Fruit fly (Drosophila melanogaster) Kc167 (cell line): ENCODE measurements around the gene Sfp26Ad.

Source experiments
- Myc ChIP-seq: fragments of >200 bp; optimal IDR thresholded peaks from 2 replicates; lab custom pipeline; 2017; ENCODE audit warnings: missing external identifiers
- Sin3A ChIP-seq: fragments of >200 bp; optimal IDR thresholded peaks from 2 replicates; lab custom pipeline; 2018; ENCODE audit warnings: missing external identifiers
- h ChIP-seq: fragments of >200 bp; optimal IDR thresholded peaks from 3 replicates; lab custom pipeline; 2018; ENCODE audit warnings: missing external identifiers
- insv ChIP-seq: fragments of >200 bp; optimal IDR thresholded peaks from 3 replicates; lab custom pipeline; 2018; ENCODE audit warnings: missing external identifiers
- psq ChIP-seq: fragments of >200 bp; optimal IDR thresholded peaks from 2 replicates; lab custom pipeline; 2017; ENCODE audit warnings: missing external identifiers
- ttk ChIP-seq: sonication (Bioruptor generic); optimal IDR thresholded peaks from 2 replicates; lab custom pipeline; 2017; ENCODE audit warnings: missing external identifiers

Sfp26Ad gene

DNA sequence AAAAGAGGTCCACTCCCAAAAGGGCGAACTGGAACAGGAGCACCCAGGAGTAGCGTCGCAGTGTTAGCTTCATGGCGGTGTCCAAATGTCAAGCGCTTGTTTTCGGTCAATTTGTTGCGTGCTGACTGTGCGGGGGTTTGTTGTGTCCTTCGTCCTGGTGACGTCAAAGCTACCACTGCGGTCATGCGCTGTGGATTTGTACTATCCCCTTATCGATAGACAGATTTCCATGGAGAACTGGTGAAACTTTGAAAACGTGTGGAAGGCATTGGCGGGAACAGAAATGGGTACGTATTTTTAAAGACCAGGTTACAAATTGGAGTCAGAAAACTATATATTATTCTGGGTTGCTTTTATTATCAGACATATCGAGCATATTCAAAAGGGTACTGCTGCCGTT lies 13.0 kb upstream of the Sfp26Ad start, which contains the start of gene CG13999:
Gene CG13999, minus strand, starts transcription at position 314 of the 400 bp plus-strand sequence.
- no peak for TF ChIP-seq Myc (lab: Kevin White, UChicago)
- no peak for TF ChIP-seq insv
- TF ChIP-seq psq (lab: Kevin White, UChicago): no peak
- TF ChIP-seq h (lab: Kevin White, UChicago): no peak
- no peak for TF ChIP-seq ttk (lab: Kevin White, UChicago)
- no peak for TF ChIP-seq Sin3A (lab: Kevin White, UChicago)

DNA sequence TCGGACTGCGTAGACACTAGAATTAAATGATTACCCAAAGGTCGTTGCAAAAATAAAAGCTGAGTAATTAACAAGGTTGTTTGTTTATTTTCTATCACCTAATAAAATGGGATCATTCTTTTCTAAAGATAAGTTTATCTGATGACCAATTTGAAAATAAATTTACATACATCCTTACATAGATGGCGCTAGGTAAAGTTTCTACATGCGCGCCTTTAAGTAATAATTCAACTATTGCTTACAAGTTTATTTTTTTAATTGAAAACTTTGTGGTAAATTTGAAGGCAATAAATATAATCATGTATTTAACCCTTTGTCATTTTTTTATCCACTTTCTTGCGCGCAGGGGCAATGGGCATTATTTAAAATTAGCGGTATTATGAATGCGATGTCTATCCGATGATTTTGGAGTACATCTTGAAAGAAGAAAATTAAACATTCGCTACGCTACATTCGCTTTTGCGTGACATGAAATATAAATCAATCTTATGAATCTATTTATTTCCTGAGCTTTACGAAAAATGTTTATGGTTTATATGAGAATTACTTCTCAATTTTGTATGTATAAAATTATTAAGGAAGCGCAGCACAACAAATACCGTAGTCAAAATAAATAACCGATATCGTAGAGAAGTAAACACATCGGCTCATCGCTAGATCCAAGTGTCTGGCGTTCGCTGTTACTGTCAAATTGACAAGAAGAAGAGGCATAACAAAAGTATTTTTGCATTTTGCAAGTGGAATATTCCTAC lies 5.8 kb upstream of the Sfp26Ad start, which contains the start of gene CG9044:
Gene CG9044, plus strand, starts transcription at position 676 of the 752 bp plus-strand sequence.
- TF ChIP-seq ttk (lab: Kevin White, UChicago): no peak
- no peak for TF ChIP-seq insv
- TF ChIP-seq Myc (lab: Kevin White, UChicago): no peak
- TF ChIP-seq Sin3A (lab: Kevin White, UChicago): no peak
- TF ChIP-seq h (lab: Kevin White, UChicago): no peak
- TF ChIP-seq psq (lab: Kevin White, UChicago): no peak

DNA sequence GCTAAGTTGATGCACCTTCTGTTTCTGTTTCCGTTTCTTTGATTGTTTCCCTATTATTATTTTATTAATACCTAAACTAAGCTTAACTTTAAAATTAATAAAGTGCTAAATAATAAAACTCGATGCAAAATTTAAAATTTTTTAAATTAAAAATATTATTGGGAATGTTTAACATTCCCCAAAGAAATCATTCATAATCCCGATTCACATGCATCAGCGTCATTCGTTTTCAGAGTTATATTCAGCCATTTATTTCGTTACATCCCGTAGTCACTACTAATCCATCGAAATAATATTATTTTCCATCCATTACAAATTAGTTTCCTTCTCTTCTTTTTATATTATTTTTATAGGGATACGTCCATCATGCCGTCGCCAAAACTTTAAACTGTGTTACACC lies 4.4 kb upstream of the Sfp26Ad start:
- TF ChIP-seq h (lab: Kevin White, UChicago) (no peak), Sin3A (lab: Kevin White, UChicago) (no peak), insv (no peak), psq (lab: Kevin White, UChicago) (no peak), ttk (lab: Kevin White, UChicago) (no peak), Myc (lab: Kevin White, UChicago) (no peak)

DNA sequence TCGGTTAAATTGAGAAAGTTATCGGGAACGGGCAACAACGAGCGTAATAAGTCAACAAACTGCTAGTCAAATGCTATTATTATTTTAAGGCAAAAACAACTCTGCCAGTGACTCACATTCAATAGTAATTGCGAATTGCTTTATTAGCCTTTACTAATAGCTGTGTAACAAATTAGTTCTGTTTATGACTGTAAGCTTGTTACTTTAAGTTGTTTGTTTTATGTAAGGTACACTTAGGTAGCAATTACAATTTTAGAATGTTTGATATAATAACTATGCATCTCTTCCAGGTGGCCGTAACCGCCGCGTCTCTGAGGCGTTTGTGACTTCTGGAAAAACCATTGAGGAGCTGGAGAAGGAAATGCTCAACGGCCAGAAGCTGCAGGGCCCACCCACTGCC lies 3.6 kb upstream of the Sfp26Ad start:
- TF ChIP-seq Sin3A (lab: Kevin White, UChicago) (no peak), h (lab: Kevin White, UChicago) (no peak), psq (lab: Kevin White, UChicago) (no peak), insv (no peak), ttk (lab: Kevin White, UChicago) (no peak), Myc (lab: Kevin White, UChicago) (no peak)

DNA sequence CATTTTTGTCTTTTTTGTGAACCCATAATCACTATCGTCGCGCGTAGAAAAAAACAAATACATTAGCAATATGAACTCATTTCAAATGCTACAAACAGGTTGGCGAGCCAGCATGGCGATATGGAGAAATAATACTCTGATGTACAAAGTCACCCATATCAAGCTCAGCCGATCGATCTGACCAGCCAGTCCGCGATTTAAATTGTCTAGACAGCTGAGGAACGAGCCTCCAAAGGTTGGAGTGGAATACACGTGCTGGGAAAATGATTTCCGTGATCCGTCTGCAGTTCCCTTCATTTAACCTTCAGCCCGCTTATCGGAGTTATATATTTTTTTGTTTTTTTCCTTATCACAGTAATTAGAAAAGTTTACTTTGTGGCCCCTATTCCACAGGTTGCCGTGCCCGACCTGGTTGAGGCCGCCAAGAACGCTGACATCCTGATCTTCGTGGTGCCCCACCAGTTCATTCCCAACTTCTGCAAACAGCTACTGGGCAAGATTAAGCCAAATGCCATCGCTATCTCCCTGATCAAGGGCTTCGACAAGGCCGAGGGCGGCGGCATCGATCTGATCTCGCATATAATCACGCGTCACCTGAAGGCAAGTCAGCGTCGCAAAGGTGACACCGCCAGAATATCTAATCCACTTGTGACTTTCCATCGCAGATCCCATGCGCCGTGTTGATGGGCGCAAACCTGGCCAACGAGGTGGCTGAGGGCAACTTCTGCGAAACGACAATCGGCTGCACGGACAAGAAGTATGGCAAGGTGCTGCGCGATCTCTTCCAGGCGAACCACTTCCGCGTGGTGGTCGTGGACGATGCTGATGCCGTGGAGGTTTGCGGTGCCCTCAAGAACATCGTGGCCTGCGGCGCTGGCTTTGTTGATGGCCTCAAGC lies 2.8 kb upstream of the Sfp26Ad start:
- no peak for TF ChIP-seq h (lab: Kevin White, UChicago)
- no peak for TF ChIP-seq psq (lab: Kevin White, UChicago)
- no peak for TF ChIP-seq ttk (lab: Kevin White, UChicago)
- no peak for TF ChIP-seq Myc (lab: Kevin White, UChicago)
- no peak for TF ChIP-seq insv
- TF ChIP-seq Sin3A (lab: Kevin White, UChicago): no peak

DNA sequence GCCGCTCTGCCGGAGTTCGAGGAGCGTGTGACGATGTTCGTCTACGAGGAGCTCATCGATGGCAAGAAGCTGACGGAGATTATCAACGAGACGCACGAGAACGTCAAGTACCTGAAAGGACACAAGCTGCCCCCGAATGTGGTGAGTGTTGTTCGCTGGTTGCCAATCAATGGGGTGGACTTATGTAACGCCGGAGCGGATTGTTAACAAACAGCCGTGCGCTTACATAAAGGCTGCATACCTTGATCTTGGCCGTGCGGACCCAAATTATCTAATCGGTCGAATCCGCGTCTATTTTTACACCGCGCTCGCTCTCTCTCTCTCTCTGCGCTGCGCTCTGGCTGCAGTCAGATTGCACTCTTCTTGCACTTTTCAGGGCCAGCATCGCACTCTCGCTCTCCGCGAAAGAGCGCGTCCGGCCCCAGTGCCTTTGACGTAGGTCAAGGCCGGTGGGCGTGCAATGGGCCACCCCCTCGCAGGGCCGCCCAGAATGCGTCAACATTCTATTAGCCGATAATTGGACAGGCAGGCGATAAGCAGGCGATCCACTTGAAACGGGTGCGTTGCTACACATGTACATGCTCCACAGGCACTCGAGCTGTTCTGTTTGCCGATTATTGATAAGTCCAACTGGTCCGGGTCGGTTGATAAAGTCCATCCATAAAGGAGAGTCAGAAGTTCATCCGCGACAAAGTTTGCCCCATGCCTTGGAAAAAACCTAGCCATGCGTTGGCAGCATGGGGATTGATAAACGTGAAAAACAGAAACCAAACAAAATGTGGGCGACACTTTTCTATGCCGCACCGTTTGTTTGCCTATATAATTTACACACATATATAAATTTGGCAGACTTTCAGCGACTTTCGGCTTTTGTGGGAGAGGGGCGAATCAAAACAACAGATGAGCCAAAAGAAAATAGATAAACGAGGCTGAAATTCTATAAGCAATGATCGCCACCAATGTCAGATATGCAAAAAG lies 1.5 kb upstream of the Sfp26Ad start:
- no peak for TF ChIP-seq Myc (lab: Kevin White, UChicago)
- no peak for TF ChIP-seq ttk (lab: Kevin White, UChicago)
- no peak for TF ChIP-seq psq (lab: Kevin White, UChicago)
- no peak for TF ChIP-seq Sin3A (lab: Kevin White, UChicago)
- no peak for TF ChIP-seq insv
- no peak for TF ChIP-seq h (lab: Kevin White, UChicago)

DNA sequence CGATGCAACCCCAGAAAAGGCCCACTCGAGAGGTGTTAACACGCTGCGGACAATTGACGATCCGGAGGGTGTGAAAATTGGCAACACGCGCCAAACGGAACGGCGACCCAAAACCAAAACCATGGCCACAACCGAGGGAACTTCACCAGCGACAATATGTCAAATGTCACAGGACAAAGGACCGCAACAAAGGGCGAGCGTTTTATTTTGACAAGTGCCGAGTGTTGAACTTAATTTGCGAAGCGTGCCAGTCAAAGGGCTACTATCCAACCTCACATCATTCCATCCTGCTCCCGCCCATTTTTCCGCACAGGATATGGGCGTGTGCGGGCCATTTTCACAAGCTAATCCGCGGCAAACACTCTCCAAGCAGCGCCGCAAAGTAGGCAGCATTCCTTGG lies 15.7 kb downstream of the Sfp26Ad start:
- TF ChIP-seq Myc (lab: Kevin White, UChicago): no peak
- no peak for TF ChIP-seq psq (lab: Kevin White, UChicago)
- TF ChIP-seq h (lab: Kevin White, UChicago): no peak
- TF ChIP-seq Sin3A (lab: Kevin White, UChicago): no peak

DNA sequence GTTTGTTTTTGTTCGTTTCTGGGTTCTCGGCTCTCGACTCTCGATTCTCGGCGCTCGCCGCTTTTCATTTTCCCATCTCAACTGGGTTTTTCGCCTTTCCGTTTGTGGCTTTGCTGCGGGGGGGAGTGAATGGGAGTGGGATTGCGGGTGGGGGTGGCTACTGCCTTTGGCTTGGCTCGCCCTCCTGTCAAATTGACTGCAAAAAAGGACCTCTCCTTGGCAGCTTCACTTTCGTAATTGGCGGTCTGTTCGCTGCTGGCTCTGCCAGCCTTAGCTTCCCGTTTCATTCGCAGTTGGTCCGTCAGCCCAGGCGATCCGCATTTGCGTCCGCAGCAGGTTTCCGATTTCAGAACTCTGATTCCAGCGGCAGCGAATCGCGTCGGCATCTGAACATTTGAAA lies 17.5 kb downstream of the Sfp26Ad start, which contains the start of gene dsf:
Gene dsf, plus strand, starts transcription at position 301 of the 400 bp plus-strand sequence.
- TF ChIP-seq Myc (lab: Kevin White, UChicago): no peak
- no peak for TF ChIP-seq h (lab: Kevin White, UChicago)
- TF ChIP-seq insv: no peak
- TF ChIP-seq Sin3A (lab: Kevin White, UChicago): no peak
- TF ChIP-seq psq (lab: Kevin White, UChicago): no peak
- TF ChIP-seq ttk (lab: Kevin White, UChicago): no peak

DNA sequence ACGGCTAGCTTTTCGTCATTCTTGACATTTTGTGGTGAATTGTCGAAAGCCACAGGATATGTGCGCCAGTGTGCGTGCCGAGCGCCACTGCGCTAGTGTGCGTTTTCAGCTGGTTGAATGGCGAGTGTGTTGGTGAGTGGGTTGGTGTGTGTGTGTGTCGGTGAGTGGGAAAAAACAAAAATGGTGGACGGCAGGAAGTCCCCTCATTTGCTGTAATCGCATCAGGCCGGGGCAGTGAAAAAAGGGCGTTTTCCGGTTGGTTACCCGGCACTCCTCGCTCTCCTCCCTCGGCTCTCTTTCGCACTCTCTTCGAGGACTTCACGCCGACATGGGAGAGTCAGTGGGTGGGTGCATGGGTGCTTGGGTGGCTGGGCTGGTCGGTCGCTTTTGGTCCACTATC lies 17.9 kb downstream of the Sfp26Ad start:
- TF ChIP-seq Sin3A (lab: Kevin White, UChicago) (no peak), psq (lab: Kevin White, UChicago) (no peak), insv (no peak), Myc (lab: Kevin White, UChicago) (no peak), ttk (lab: Kevin White, UChicago) (no peak), h (lab: Kevin White, UChicago) (no peak)

DNA sequence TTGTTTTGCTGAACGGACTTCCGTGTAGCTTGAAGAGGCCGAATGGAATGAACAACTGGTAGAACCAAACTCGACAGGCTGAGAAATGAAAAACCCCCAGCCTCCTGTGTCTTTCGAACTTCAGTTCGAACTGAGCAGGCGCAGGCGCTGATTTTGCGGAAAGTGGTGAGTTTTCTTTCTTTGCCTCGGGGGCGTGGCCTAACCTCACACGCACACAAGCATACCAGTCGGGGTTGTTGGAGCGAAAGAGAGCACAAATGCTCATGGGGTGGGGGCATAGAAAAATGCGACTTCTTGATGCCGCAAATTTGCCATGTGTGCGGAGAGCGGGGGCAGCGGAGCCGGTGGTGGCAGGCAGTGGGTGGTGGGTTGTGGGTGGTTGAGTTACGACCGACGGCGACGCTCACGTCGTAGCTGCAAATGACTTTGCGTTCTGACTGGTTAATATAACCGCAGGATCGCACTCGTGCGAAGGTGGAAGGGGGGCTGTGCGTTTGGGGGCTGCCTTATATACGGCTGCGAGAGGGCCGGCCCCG lies 19.4 kb downstream of the Sfp26Ad start, which contains the start of gene CG9016:
Gene CG9016, minus strand, starts transcription at position 51 of the 536 bp plus-strand sequence.
- TF ChIP-seq psq (lab: Kevin White, UChicago) (no peak), h (lab: Kevin White, UChicago) (no peak), Sin3A (lab: Kevin White, UChicago) (no peak), ttk (lab: Kevin White, UChicago) (no peak), Myc (lab: Kevin White, UChicago) (no peak), insv (no peak)
